Worm (Caenorhabditis elegans) whole organism, dauer: ENCODE data around the gene algn-6.

Experiments
- unc-62 ChIP-seq: sonication (generic microtip); optimal IDR thresholded peaks from 2 replicates; lab custom pipeline; 2017; ENCODE audit warnings: missing biosample characterization, missing genetic modification reagents, missing genetic modification characterization

algn-6 gene

DNA sequence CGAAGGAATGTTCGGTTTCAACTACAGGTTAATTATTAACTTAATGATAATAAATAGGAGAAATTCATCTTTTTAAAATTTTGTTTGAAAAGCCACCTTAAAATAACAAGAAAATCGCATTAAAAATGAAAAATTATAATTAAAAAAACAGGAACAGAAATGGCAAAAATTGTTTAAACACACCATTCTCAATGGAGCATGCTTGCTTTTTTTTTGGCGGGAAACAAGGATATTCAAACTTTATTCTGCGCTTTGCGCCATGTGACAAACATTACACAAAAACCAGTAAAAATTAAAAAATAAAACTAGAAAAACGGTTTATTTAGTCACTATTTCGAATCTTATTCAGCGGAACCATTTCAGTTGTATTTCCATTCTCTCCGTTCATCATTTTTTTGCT lies 10.9 kb upstream of the algn-6 start:
- no peak for TF ChIP-seq unc-62 (GFP tag; lab: Kevin White, UChicago)

ce11 chrII:8032657-8033056 lies 6.9 kb upstream of the algn-6 start, which contains the start of gene nrf-6:
nrf-6 (minus strand) TSS chrII:8032708.
- TF ChIP-seq unc-62 (GFP tag; lab: Kevin White, UChicago), result no peak

DNA sequence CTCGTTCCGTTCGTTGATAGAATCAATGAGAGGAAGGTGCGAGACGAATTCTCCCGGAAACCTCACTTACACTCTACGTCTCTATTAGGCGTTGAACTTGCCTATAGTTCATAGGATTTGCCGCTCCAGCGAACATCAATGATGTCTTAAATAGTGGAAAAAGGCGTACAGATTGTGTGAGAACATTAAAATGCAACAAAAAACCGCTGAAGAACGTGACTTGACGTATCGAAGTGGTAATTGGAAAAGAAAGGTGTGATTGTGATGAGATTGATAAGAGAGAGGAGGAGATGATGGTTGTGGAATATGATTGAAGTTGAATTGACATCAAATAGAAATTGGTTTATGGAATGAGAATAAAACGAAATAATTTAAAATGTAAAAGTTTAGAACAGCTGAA lies 5.6 kb upstream of the algn-6 start:
- no peak for TF ChIP-seq unc-62 (GFP tag; lab: Kevin White, UChicago)

ce11 chrII:8034617-8035016 lies 5.0 kb upstream of the algn-6 start:
- TF ChIP-seq unc-62 (GFP tag; lab: Kevin White, UChicago), result no peak

- TF ChIP-seq unc-62 (GFP tag; lab: Kevin White, UChicago), result no peak
These were observed 3.9 kb upstream of the algn-6 start, which contains the start of gene sap-49 for ce11 chrII:8035667-8036066. sap-49 (minus strand) TSS chrII:8035767.

ce11 chrII:8037246-8037645 lies 2.4 kb upstream of the algn-6 start, which contains the start of gene arp-6:
arp-6 (minus strand) TSS chrII:8037346.
- no peak for TF ChIP-seq unc-62 (GFP tag; lab: Kevin White, UChicago)

DNA sequence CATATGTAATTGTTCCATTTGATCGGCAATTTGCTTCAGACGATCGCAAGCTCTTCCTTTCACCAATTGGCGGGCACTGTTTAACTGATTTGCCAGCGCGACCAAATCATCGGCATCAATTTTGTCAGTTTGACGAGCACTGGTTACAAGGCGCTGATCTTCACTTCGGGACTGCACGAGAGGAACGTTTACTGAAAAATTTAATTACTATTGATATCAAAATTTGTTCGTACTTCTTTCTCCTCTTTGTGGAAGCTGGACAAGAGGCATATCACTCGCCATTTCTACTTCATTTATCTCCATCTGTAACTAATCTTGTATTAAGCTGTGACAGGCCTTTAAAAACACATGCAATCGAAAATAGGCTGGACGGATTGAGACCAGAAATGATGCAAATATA lies 1.7 kb upstream of the algn-6 start, which contains the start of gene C08B11.9:
TSS of gene C08B11.9 (minus strand) at position 307 of the 400 bp plus-strand sequence.
- no peak for TF ChIP-seq unc-62 (GFP tag; lab: Kevin White, UChicago)

- no peak for TF ChIP-seq unc-62 (GFP tag; lab: Kevin White, UChicago)
These were observed 2.0 kb downstream of the algn-6 start for ce11 chrII:8041642-8042041.

ce11 chrII:8042289-8042688 lies 2.7 kb downstream of the algn-6 start, which contains the start of gene T05H10.1:
T05H10.1 (plus strand) TSS chrII:8042589.
- TF ChIP-seq unc-62 (GFP tag; lab: Kevin White, UChicago), result no peak

ce11 chrII:8047264-8047663 lies 7.7 kb downstream of the algn-6 start, which contains the start of gene apn-1:
apn-1 (plus strand) TSS chrII:8047564.
- no peak for TF ChIP-seq unc-62 (GFP tag; lab: Kevin White, UChicago)

ce11 chrII:8050477-8050876 lies 10.9 kb downstream of the algn-6 start, which contains the start of gene mtre-1:
mtre-1 (minus strand) TSS chrII:8050577.
- no peak for TF ChIP-seq unc-62 (GFP tag; lab: Kevin White, UChicago)

DNA sequence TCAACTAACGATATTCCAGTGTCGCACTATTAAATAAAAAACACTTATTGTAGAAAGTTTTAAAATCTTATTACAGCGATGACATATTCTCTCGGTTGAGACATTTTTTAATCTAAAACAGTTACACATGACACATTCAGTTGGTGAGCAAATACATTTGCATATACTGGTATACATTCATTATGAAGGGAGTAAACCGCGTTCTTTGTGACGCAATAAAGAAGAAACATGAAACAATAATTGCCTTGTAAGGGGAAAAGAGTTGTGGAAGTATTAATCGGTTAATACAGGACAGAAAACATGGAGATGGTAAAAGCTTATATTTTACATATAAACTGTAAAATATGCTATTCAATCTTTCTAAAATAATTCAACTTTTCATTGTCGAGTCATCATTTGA lies 11.7 kb downstream of the algn-6 start:
- TF ChIP-seq unc-62 (GFP tag; lab: Kevin White, UChicago), result no peak

DNA sequence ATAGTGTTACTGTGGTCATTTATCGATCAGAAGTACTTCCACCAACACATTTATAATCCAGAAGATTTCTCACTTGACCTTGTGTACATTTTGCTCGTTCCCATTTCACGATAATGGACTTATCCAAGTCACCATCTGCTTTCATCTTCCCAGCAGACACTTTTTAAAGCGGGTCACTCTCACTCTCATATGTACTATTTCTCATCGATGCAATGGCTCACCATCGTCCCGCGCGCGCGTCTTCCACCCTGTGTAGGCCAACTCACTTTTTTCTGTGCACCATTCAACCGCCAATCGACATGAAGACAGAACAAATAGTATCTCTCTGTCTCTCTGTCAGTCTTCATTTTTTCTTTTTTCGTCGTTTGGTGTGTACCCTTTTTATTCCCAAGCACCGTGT lies 12.6 kb downstream of the algn-6 start:
- TF ChIP-seq unc-62 (GFP tag; lab: Kevin White, UChicago), result no peak

DNA sequence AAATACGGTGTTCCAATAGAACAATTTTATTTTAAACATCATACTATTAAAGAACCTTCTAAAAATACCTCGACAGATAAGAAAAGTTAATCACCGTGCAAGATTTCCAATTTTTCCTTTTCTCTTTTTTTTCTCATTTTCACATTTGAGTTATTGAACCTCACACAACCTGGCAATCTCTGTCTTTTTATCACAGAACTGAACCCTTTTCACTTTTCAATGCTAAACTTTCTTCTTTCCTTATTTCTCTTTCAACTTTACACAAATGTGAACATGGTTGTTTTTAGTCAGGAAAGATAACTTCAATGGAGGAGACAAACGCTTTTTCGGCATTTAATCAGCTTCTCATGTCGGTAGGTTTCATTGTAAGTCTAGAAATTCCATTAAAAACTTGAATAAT lies 13.2 kb downstream of the algn-6 start, which contains the start of gene T05H10.4:
TSS of gene T05H10.4 (plus strand) at position 301 of the 400 bp plus-strand sequence.
- no peak for TF ChIP-seq unc-62 (GFP tag; lab: Kevin White, UChicago)

ce11 chrII:8057911-8058310 lies 18.3 kb downstream of the algn-6 start:
- TF ChIP-seq unc-62 (GFP tag; lab: Kevin White, UChicago), result no peak

DNA sequence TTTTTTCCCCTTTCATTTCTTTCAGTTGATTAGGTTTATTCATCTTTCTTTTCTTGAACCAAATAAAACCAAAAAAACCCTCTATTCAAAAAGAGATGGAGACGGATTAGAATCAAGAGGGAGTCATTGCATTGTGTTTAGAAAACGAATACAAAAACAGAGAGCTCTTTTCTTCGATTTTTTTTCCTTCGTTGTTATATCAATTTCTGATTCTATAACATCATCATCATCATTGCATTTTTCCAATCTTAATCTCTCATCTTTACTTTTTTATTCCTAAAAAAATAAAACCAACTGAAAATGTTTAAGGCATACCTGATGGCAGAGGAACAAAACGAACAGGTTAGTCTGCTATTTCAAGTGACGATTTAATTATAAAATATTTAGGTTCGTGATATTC lies 19.2 kb downstream of the algn-6 start, which contains the start of gene T05H10.8:
TSS of gene T05H10.8 (plus strand) at position 301 of the 400 bp plus-strand sequence.
- TF ChIP-seq unc-62 (GFP tag; lab: Kevin White, UChicago), result no peak

DNA sequence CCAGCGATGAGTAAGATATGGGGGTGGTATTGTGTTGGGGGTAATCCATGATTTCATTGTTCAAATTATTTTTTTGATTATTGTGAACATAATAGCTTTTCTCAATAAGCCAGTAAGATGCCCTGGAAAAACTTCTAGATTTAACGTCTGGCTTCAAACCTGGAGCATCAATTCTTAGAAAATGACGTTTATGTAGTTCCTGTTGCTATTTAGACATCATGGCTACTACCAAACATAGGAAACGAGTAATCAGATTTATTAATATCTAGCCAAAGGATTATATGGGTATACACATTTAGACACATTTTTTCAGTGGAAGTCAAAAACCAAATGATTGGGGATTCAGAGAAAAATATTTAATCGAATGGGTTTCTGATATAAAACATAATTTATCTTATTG lies 19.9 kb downstream of the algn-6 start:
- TF ChIP-seq unc-62 (GFP tag; lab: Kevin White, UChicago), result no peak
